Worm (Caenorhabditis elegans) whole organism, L2 larva: ENCODE results near the gene ins-16.
"Not testable (repeated sequence)": the region's sequence is repeated elsewhere in the genome, so short reads cannot be mapped to it uniquely, and the experiment has no call there.

Experiments used
- C34F6.9 ChIP-seq: fragments of 150-350 bp; optimal IDR thresholded peaks from 2 replicates; lab custom pipeline; 2014; ENCODE audit warnings: missing biosample characterization, missing genetic modification characterization
- F13H6.1 ChIP-seq: sonication (generic microtip); optimal IDR thresholded peaks from 2 replicates; lab custom pipeline; 2016; ENCODE audit warnings: missing genetic modification characterization, missing compliant biosample characterization
- R02D3.7 ChIP-seq: fragments of 150-350 bp; optimal IDR thresholded peaks from 2 replicates; lab custom pipeline; 2014; ENCODE audit warnings: missing biosample characterization, missing genetic modification characterization
- ZK546.5 ChIP-seq: sonication (generic microtip); optimal IDR thresholded peaks from 2 replicates; lab custom pipeline; 2017; ENCODE audit warnings: missing biosample characterization, missing genetic modification characterization
- alr-1 ChIP-seq: fragments of 150-350 bp; optimal IDR thresholded peaks from 2 replicates; lab custom pipeline; 2014; ENCODE audit warnings: missing biosample characterization, missing genetic modification characterization
- ama-1 ChIP-seq: fragments of 150-350 bp; optimal IDR thresholded peaks from 2 replicates; lab custom pipeline; 2018; ENCODE audit warnings: inconsistent platforms
- blmp-1 ChIP-seq: sonication (generic microtip); optimal IDR thresholded peaks from 2 replicates; lab custom pipeline; 2017; ENCODE audit warnings: missing genetic modification characterization, mild to moderate bottlenecking, missing compliant biosample characterization, antibody characterized with exemption, moderate library complexity; ENCODE audit not compliant: insufficient read depth
- ceh-16 ChIP-seq: fragments of 150-350 bp; optimal IDR thresholded peaks from 2 replicates; lab custom pipeline; 2014; ENCODE audit warnings: missing biosample characterization, missing genetic modification characterization
- egl-27 ChIP-seq: sonication (generic microtip); optimal IDR thresholded peaks from 3 replicates; lab custom pipeline; 2017; ENCODE audit warnings: missing biosample characterization, missing genetic modification reagents, missing genetic modification characterization
- elt-1 ChIP-seq: fragments of 150-350 bp; optimal IDR thresholded peaks from 2 replicates; lab custom pipeline; 2014; ENCODE audit warnings: missing biosample characterization, missing genetic modification characterization
- elt-3 ChIP-seq: sonication (generic microtip); optimal IDR thresholded peaks from 2 replicates; lab custom pipeline; 2017; ENCODE audit warnings: missing biosample characterization, missing genetic modification characterization
- fos-1 ChIP-seq: fragments of 150-350 bp; optimal IDR thresholded peaks from 2 replicates; lab custom pipeline; 2014; ENCODE audit warnings: missing biosample characterization, missing genetic modification characterization
- gmeb-1 ChIP-seq: fragments of 150-350 bp; optimal IDR thresholded peaks from 2 replicates; lab custom pipeline; 2014; ENCODE audit warnings: missing biosample characterization, missing genetic modification characterization
- lin-11 ChIP-seq: fragments of 150-350 bp; sonication (generic microtip); optimal IDR thresholded peaks from 2 replicates; lab custom pipeline; 2014; ENCODE audit warnings: missing biosample characterization, missing genetic modification characterization, inconsistent platforms, mixed read lengths
- lin-13 ChIP-seq: fragments of 150-350 bp; optimal IDR thresholded peaks from 2 replicates; lab custom pipeline; 2014; ENCODE audit warnings: missing biosample characterization, missing genetic modification reagents, missing genetic modification characterization
- lsy-2 ChIP-seq, 2 experiments: fragments of 150-350 bp in 1 of 2; sonication (generic microtip) in 1 of 2; optimal IDR thresholded peaks; 2 replicates each; lab custom pipeline; 2014 to 2017; ENCODE audit warnings: missing biosample characterization in 2 of 2, missing genetic modification characterization in 2 of 2
- mdl-1 ChIP-seq, 2 experiments: fragments of 150-350 bp in 1 of 2; sonication (generic microtip) in 1 of 2; optimal IDR thresholded peaks; 2 replicates each; lab custom pipeline; 2017; ENCODE audit warnings: missing biosample characterization in 2 of 2, missing genetic modification characterization in 2 of 2
- nhr-129 ChIP-seq: fragments of 150-350 bp; optimal IDR thresholded peaks from 2 replicates; lab custom pipeline; 2014; ENCODE audit warnings: missing biosample characterization, missing genetic modification characterization
- nhr-21 ChIP-seq: fragments of 150-350 bp; optimal IDR thresholded peaks from 2 replicates; lab custom pipeline; 2014; ENCODE audit warnings: missing biosample characterization, missing genetic modification characterization
- nhr-23 ChIP-seq: fragments of 150-350 bp; optimal IDR thresholded peaks from 2 replicates; lab custom pipeline; 2014; ENCODE audit warnings: missing biosample characterization, missing genetic modification reagents, missing genetic modification characterization
- nhr-25 ChIP-seq: fragments of 150-350 bp; sonication (generic microtip); optimal IDR thresholded peaks from 3 replicates; lab custom pipeline; 2014; ENCODE audit warnings: missing biosample characterization, missing genetic modification characterization
- nhr-6 ChIP-seq: fragments of 150-350 bp; optimal IDR thresholded peaks from 2 replicates; lab custom pipeline; 2014; ENCODE audit warnings: missing biosample characterization, missing genetic modification characterization
- peb-1 ChIP-seq: fragments of 150-350 bp; optimal IDR thresholded peaks from 2 replicates; lab custom pipeline; 2014; ENCODE audit warnings: missing biosample characterization, missing genetic modification characterization
- sem-4 ChIP-seq: fragments of 150-350 bp; optimal IDR thresholded peaks from 2 replicates; lab custom pipeline; 2014; ENCODE audit warnings: missing biosample characterization, missing genetic modification reagents, missing genetic modification characterization
- sma-3 ChIP-seq: sonication (generic microtip); optimal IDR thresholded peaks from 2 replicates; lab custom pipeline; 2016; ENCODE audit warnings: missing genetic modification reagents, missing genetic modification characterization, missing compliant biosample characterization
- sma-9 ChIP-seq, 2 experiments: fragments of 150-350 bp in 1 of 2; sonication (generic microtip) in 1 of 2; optimal IDR thresholded peaks; 2 replicates each; lab custom pipeline; 2014 to 2016; ENCODE audit warnings: missing genetic modification characterization in 2 of 2, mild to moderate bottlenecking in 1 of 2, missing biosample characterization in 1 of 2, missing compliant biosample characterization in 1 of 2, missing genetic modification reagents in 1 of 2, moderate library complexity in 1 of 2
- unc-55 ChIP-seq: fragments of 150-350 bp; sonication (generic microtip); optimal IDR thresholded peaks from 3 replicates; lab custom pipeline; 2014; ENCODE audit warnings: missing biosample characterization, missing genetic modification reagents, missing genetic modification characterization
- zag-1 ChIP-seq: fragments of 150-350 bp; optimal IDR thresholded peaks from 2 replicates; lab custom pipeline; 2014; ENCODE audit warnings: missing biosample characterization, missing genetic modification characterization
- ztf-1 ChIP-seq: fragments of 200-800 bp; sonication (Bioruptor generic); conservative IDR thresholded peaks from 2 replicates; pipeline ENCODE4 v1.3.6; 2022; ENCODE audit warnings: missing genetic modification characterization, missing compliant biosample characterization
- ztf-11 ChIP-seq: sonication (generic microtip); optimal IDR thresholded peaks from 2 replicates; lab custom pipeline; 2017; ENCODE audit warnings: missing biosample characterization, missing genetic modification characterization
- ztf-4 ChIP-seq: fragments of 150-350 bp; optimal IDR thresholded peaks from 2 replicates; lab custom pipeline; 2014; ENCODE audit warnings: missing biosample characterization, missing genetic modification characterization

Gene ins-16

DNA sequence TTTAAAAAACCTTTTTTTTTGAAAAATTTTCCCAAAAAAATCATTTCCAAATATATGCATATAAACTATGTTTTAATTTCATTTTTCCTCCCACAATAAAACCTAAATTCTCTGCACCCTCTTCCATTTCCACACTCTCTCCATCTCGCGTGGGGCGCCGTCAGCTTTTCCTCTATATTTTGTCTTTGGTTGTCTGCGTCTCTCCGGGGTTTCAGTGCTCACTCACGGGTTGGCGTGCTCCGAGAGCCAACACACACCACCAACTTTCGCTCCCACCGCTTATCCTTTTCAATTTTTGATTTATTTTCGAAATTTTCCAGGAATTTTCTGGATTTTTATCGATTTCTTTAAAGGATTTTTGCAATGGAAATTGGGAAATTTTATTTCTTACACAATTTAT, 28.7 kb upstream of the ins-16 start:
- TF ChIP-seq ama-1 (lab: Kevin White, UChicago) (no peak), C34F6.9 (tag; lab: Kevin White, UChicago) (peak; percentile 56), gmeb-1 (tag; lab: Kevin White, UChicago) (peak; percentile 11), zag-1 (tag; lab: Kevin White, UChicago) (no peak), F13H6.1 (tag; lab: Kevin White, UChicago) (peak; percentile 17), nhr-23 (tag; lab: Kevin White, UChicago) (no peak), nhr-129 (tag; lab: Kevin White, UChicago) (peak; percentile 15), sem-4 (tag; lab: Kevin White, UChicago) (no peak), lin-13 (GFP tag; lab: Kevin White, UChicago) (peak; percentile 20), nhr-21 (no peak), unc-55 (GFP tag; lab: Kevin White, UChicago) (peak; percentile 49), lsy-2 (tag; optimal IDR thresholded peaks at IDR 0.05; lab: Kevin White, UChicago) (peak in 1 of 2 experiments; percentile 43), fos-1 (tag; lab: Kevin White, UChicago) (peak; percentile 9), blmp-1 (tag; lab: Kevin White, UChicago) (no peak), ZK546.5 (tag; lab: Kevin White, UChicago) (no peak), sma-9 (GFP tag; optimal IDR thresholded peaks at IDR 0.05; lab: Kevin White, UChicago) (no peak), sma-9 (tag; optimal IDR thresholded peaks at IDR 0.05; lab: Kevin White, UChicago) (no peak)

DNA sequence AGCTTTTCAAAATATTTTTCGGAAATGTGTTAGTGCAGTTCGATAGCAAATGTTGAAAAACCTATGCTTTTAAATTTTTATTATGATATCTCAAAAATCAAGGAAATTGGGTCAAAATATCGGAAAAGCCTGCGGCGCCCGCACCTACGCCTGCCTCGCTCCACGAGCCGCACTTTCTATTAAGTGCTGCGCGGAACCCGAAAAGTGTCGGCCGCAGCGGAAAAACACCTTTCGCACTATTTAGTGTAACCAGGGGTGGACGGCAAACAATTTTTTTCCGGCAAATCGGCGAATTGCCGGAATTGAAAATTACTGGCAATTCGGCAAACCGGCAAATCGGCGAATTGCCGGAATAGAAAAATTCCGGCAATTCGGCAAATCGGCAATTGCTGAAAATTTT, 24.1 kb upstream of the ins-16 start:
- TF ChIP-seq nhr-23 (tag; lab: Kevin White, UChicago) = no peak
- TF ChIP-seq C34F6.9 (tag; lab: Kevin White, UChicago) = no peak

DNA sequence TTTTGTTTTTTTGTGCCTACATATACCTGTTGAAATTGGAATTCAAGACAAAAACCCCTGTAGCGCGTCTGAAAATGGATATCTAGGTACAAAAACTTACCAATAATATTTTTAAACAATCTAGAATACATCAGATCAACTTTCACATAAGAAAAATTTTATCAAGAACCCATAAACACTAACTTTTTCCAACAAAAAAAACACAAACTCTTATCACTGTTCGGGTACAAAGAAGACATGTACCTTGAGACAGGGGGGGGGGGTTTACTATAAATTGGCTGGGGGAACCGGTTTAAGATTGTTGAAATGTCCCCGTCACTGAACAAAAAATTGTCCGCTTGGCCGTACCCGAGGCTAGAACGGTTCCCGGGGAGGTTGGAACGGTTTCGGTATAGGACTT, 21.8 kb upstream of the ins-16 start, which contains the start of gene cpt-3:
TSS of gene cpt-3 (plus strand) at position 301 of the 400 bp plus-strand sequence.
- TF ChIP-seq R02D3.7; sma-9 (GFP tag; optimal IDR thresholded peaks at IDR 0.05; lab: Kevin White, UChicago); sma-9 (tag; optimal IDR thresholded peaks at IDR 0.05; lab: Kevin White, UChicago); sma-3 (GFP tag; lab: Kevin White, UChicago): not testable (repeated sequence)

DNA sequence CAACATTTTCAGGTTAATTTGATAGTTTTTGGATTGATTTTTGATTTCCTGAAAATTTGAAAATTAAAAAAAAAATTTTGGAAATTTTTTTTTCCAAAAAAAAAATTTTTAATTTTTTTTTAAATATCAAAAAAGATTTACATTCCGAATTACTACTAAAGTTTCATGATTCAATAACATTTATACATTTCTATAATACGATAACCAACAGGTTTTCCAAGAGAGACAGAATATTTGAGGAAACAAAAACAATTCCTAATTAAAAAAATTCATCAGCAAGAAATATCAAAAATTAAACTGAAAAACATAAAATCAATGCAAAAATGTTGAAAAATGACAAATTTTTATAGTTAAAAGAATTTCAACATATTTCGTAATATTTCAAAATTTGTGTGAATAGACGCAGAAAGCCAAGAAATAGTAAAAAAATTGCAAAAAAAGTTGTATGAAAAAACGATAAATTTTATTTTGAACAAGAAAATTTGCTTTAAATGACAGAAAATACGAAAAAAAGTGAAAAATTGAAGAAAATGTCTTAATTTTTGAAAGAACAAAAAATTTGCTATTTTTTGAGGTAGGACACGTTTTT, 15.9 kb upstream of the ins-16 start, which contains the start of gene Y39A3A.4:
TSS of gene Y39A3A.4 (minus strand) at position 51 of the 589 bp plus-strand sequence.
- TF ChIP-seq egl-27 (no peak), nhr-129 (tag; lab: Kevin White, UChicago) (peak; percentile 5)

DNA sequence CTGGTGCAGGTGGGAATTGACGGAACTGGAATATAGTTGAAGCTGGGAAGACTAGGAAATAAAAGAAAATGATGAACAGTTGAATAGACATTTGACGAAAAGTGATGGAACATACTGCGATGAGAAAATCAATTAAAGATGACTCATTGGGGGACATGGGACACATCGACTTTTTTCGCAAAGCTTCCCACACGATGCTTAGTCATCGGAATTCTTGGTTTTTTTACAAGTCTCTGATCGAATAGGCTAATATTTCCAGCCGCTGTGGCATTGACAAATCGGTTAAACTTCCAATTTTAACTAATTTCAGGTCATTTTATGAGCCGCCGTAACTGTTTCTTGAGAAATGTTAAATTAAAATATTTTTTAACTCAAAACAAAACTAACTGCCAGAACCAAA, 7.5 kb upstream of the ins-16 start, which contains the start of gene Y39A3A.3:
TSS of gene Y39A3A.3 (minus strand) at position 101 of the 400 bp plus-strand sequence.
- no peak for TF ChIP-seq ztf-1
- no peak for TF ChIP-seq nhr-21
- TF ChIP-seq blmp-1 (tag; lab: Kevin White, UChicago) = no peak
- no peak for TF ChIP-seq nhr-6 (tag; lab: Kevin White, UChicago)
- TF ChIP-seq lin-11 (tag; lab: Kevin White, UChicago) = no peak
- no peak for TF ChIP-seq sma-9 (GFP tag; optimal IDR thresholded peaks at IDR 0.05; lab: Kevin White, UChicago)
- no peak for TF ChIP-seq sma-9 (tag; optimal IDR thresholded peaks at IDR 0.05; lab: Kevin White, UChicago)
- no peak for TF ChIP-seq F13H6.1 (tag; lab: Kevin White, UChicago)
- TF ChIP-seq ztf-4 (tag; lab: Kevin White, UChicago) = no peak
- TF ChIP-seq nhr-25 = no peak
- no peak for TF ChIP-seq ztf-11 (tag; lab: Kevin White, UChicago)
- no peak for TF ChIP-seq elt-3 (tag; lab: Kevin White, UChicago)
- TF ChIP-seq zag-1 (tag; lab: Kevin White, UChicago) = no peak
- TF ChIP-seq elt-1 = no peak
- no peak for TF ChIP-seq ama-1 (lab: Kevin White, UChicago)
- no peak for TF ChIP-seq peb-1
- no peak for TF ChIP-seq alr-1 (tag; lab: Kevin White, UChicago)
- TF ChIP-seq mdl-1 (tag; optimal IDR thresholded peaks at IDR 0.05; lab: Kevin White, UChicago) = no peak
- no peak for TF ChIP-seq ceh-16 (tag; lab: Kevin White, UChicago)
- no peak for TF ChIP-seq lsy-2 (tag; optimal IDR thresholded peaks at IDR 0.05; lab: Kevin White, UChicago)
- TF ChIP-seq fos-1 (tag; lab: Kevin White, UChicago) = no peak
